Worm (Caenorhabditis elegans) whole organism, dauer: Measurements from ENCODE around the gene fbxb-111.

Source experiments
- unc-62 ChIP-seq: sonication (generic microtip); optimal IDR thresholded peaks from 2 replicates; lab custom pipeline; 2017; ENCODE audit warnings: missing biosample characterization, missing genetic modification reagents, missing genetic modification characterization

fbxb-111 gene

ce11 chrII:2791693-2792092, 16.9 kb upstream of the fbxb-111 start:
- no peak for TF ChIP-seq unc-62 (GFP tag; lab: Kevin White, UChicago)

DNA sequence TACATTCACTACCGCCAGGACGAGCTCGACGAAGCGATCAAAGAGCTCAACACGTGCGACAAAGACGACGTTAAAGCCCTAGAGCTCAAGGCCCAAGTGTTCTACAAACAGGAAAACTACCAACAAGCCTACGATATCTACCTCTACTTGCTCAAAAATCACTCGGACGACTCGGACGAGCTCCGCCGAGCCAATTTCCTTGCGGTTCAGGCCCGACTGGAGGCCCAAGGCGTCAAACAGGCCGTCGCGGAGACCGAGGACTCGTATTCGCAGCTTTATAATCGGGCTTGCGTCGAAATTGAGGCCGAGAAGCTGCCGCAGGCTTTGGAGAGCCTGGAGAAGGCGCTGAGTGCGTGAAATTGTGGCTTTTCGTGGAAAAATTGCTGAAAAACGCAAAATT, 13.0 kb upstream of the fbxb-111 start:
- no peak for TF ChIP-seq unc-62 (GFP tag; lab: Kevin White, UChicago)

DNA sequence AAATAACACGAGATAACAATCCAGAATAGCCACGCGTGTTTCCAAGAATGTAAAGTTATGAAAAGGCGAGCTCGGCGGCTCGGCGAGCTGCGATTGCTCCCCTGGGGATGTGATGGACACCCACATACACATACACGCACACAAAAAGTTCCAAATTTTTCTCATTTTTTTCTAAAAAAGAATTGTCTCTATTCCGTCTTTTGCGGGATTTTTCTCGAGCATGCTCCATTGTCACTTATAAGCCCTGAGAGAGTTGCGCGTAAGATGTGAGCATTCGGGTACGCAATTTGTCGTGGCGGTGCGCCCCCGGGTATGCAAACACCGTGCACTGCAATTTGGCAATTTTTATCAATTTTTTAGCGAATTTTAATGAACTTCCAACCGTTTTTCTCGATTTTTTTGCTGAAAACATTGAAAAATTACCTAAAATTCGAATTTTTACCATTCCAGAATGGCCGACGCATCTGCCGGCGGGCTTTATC, 12.3 kb upstream of the fbxb-111 start, which contains the start of the genes F08D12.12 and srpa-72:
Gene F08D12.12 (minus strand): TSS at position 51 of the 482 bp plus-strand sequence.
Gene srpa-72 (plus strand): TSS at position 451 of the 482 bp plus-strand sequence.
- TF ChIP-seq unc-62 (GFP tag; lab: Kevin White, UChicago): no peak

DNA sequence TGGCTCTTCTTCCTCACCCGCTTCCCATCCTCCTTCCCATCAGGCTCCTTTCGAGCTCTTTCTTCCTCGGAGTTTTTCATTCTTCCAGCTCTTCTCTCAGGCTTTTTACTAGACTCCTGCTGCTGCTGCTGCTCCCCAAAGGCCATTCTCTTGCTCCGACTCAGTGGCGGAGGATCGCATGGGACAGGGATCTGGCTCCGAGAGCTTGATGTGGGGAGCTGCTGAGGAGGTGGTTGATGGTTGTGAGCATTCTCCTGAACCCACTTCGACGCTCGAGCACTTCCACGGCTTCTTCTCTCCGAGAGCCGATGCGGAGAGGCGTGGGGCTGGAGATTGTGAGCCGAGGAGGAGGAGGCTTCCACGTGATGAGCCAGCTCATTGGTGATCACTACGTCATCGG, 11.0 kb upstream of the fbxb-111 start:
- no peak for TF ChIP-seq unc-62 (GFP tag; lab: Kevin White, UChicago)

DNA sequence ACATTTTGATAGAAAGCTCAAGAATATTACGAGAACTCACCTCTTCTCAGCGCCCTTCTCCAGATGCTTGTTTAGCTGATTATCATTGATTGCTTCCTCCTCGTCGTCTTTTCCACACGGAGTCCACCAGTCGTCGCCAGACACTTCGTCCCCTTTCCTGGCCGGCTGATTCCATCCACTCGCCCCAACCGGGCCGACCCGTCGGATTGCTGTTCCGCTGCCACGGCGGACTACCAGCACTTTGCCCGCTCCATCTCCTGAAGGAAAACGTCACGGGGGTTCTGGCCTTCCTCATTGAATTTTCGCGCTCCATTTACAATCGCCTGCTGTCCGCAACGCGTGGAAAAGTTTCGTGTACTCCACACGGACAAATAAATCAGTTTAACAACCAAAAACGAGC, 8.6 kb upstream of the fbxb-111 start:
- TF ChIP-seq unc-62 (GFP tag; lab: Kevin White, UChicago): no peak

ce11 chrII:2781355-2781754, 6.6 kb upstream of the fbxb-111 start, which contains the start of gene F08D12.2:
F08D12.2 (plus strand) TSS chrII:2781655.
- no peak for TF ChIP-seq unc-62 (GFP tag; lab: Kevin White, UChicago)

DNA sequence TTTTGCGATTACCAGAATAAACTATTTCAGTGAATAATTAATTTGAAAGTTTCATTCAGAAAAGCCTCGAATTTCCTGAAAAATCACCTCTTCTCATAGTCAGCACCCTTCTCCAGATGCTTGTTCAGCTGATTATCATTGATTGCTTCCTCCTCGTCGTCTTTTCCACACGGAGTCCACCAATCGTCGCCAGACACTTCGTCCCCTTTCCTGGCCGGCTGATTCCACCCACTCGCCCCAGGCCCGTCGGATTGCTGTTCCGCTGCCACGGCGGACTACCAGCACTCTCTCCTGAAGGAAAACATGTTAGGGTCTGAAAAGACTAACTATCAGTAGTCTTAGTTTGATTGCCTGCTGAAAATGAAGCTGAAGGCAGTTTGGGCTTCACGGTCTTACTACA, 6.0 kb upstream of the fbxb-111 start:
- no peak for TF ChIP-seq unc-62 (GFP tag; lab: Kevin White, UChicago)

DNA sequence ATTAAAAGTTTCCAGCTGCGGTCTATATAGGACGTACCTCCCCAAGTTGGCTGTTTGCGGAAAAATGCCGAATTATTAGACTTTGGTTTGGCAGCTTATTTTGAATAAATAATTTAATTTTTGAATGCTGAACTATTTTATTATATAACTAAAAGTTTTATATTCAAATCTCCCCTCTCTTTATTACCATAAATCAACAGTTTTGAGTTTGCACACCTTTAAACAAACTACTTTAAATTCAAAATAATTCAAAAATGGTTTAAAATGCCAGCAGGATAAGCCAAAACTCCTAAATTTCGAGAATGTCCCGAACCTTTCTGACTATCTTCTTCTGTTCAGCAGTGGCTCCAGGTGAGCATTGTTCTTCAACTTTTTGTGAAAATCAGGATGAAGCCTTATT, 4.4 kb upstream of the fbxb-111 start, which contains the start of gene F08D12.3:
Gene F08D12.3 (plus strand): TSS at position 301 of the 400 bp plus-strand sequence.
- no peak for TF ChIP-seq unc-62 (GFP tag; lab: Kevin White, UChicago)

DNA sequence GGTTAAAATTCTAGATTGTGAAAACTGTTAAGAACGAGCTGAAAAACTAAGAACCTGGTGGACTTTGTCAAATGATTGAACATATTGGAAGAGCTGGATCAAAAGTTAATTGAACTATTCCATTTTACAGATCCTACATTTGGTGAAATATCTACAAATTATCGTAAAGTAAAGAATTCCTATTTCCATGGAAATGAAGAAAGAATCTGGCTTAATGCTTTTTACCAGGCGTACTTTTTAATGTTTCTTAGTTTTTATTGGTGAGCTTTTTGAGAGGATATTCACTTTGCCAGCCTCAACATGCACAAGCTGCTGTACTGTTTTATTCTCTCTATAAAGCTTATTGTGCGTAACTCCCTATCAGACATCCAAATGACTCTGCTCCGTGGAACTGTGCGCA, 3.0 kb upstream of the fbxb-111 start, which contains the start of gene F08D12.4:
Gene F08D12.4 (plus strand): TSS at position 301 of the 400 bp plus-strand sequence.
- TF ChIP-seq unc-62 (GFP tag; lab: Kevin White, UChicago): no peak

DNA sequence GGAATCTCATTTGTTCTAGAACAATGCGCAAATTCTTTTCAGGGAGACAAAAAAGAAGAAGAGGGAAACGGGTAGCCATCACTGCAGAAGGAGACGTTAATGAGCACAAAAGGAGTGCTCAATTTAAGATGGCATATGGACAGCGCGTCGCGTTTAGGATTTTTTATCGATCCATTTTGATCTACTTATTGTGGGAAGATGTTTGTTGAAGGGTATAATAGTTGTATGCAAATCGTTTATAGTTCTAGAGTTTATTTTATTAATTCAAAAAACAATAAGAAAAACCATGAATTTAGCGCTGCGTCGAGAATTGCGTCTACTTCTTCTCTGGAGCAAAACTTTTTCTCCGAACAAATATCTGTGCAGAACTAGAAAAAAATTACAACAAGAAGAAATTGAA, 1.3 kb downstream of the fbxb-111 start, which contains the start of gene sdz-9:
Gene sdz-9 (minus strand): TSS at position 101 of the 400 bp plus-strand sequence.
- TF ChIP-seq unc-62 (GFP tag; lab: Kevin White, UChicago): no peak

- TF ChIP-seq unc-62 (GFP tag; lab: Kevin White, UChicago): no peak
These were observed 2.6 kb downstream of the fbxb-111 start, which contains the start of gene sdz-10 for ce11 chrII:2772166-2772565. sdz-10 (minus strand) TSS chrII:2772266.

- TF ChIP-seq unc-62 (GFP tag; lab: Kevin White, UChicago): no peak
These were observed 4.0 kb downstream of the fbxb-111 start, which contains the start of gene fbxb-105 for ce11 chrII:2770788-2771187. fbxb-105 (minus strand) TSS chrII:2770888.

- TF ChIP-seq unc-62 (GFP tag; lab: Kevin White, UChicago): no peak
These were observed 5.8 kb downstream of the fbxb-111 start, which contains the start of gene F08D12.7 for ce11 chrII:2769021-2769420. F08D12.7 (minus strand) TSS chrII:2769121.

DNA sequence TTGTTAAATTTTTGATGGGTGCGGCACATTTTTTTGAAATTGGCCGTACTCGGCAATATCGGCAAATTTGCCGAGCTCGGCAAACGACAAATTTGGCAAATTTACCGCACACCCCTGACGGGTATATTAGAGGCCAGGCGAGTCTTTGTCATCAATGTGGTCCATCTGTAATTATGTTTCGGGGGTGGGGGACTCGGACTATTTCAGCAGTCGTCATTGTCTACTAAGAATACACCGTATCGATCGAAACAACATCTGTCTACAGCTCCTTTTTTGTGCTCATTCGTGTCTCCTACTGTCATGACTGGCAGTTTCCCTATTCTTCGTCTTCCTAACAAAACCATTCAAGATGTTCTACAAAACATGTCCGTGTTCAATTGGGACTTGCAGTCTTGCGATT, 8.5 kb downstream of the fbxb-111 start, which contains the start of gene F08D12.15:
Gene F08D12.15 (plus strand): TSS at position 301 of the 400 bp plus-strand sequence.
- TF ChIP-seq unc-62 (GFP tag; lab: Kevin White, UChicago): no peak

DNA sequence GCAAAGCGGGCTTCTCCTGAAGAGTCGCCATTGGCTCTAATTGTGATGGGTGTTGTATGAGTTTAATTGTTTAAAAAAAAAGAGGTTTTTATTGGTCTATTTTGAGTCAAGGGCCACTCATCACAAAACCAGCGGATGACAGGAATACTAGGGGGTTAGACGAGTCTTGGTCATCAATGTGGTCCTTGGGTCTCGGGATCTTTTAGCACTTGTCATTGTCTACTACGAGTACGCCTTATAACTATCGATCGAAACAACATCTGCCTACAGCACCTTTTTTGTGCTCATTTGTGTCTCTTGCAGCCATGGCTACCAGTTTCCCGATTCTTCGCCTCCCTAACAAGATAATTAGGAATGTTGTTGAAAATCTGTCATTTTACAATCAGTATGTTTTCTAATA, 10.1 kb downstream of the fbxb-111 start, which contains the start of gene fbxb-108:
Gene fbxb-108 (plus strand): TSS at position 301 of the 400 bp plus-strand sequence.
- TF ChIP-seq unc-62 (GFP tag; lab: Kevin White, UChicago): no peak

ce11 chrII:2762108-2762507, 12.7 kb downstream of the fbxb-111 start, which contains the start of gene fbxb-106:
fbxb-106 (plus strand) TSS chrII:2762408.
- TF ChIP-seq unc-62 (GFP tag; lab: Kevin White, UChicago): no peak

ce11 chrII:2758476-2758875, 16.3 kb downstream of the fbxb-111 start, which contains the start of gene fbxb-107:
fbxb-107 (plus strand) TSS chrII:2758772.
- no peak for TF ChIP-seq unc-62 (GFP tag; lab: Kevin White, UChicago)
